Worm (Caenorhabditis elegans): ENCODE data around the gene Y38E10A.24.

DNA sequence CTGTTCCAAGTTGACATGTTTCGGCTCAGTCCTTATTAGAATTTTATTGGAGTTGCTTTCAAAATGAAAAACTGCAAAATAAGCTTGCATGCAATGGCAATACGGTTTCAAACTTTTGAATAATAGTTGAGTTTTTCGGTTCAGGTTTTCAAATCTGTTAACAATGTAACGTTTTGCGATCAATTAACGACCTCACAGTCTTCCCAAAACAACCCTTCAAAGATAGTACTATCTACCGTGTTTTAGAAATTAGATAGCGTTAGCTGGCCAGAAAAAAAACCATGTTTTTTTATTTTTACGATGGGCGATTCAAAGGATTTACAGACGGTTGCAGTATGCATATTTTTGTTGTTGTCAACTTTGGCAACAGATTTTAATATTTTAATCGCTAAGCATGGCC lies 47.9 kb upstream of the Y38E10A.24 start, which contains the start of gene Y38E10A.34:
- no peak for TF ChIP-seq ama-1 (optimal IDR thresholded peaks at IDR 0.05)
- no peak for TF ChIP-seq F13C5.2 (tag; optimal IDR thresholded peaks at IDR 0.05)
- TF ChIP-seq flt-1 (GFP tag; IDR thresholded peaks at IDR 0.05), result no peak
- no peak for TF ChIP-seq B0310.2 (tag; optimal IDR thresholded peaks at IDR 0.05)
- TF ChIP-seq tbx-11 (GFP tag; IDR thresholded peaks at IDR 0.05), result no peak
- TF ChIP-seq pes-1 (GFP tag; IDR thresholded peaks at IDR 0.05), result no peak
- no peak for TF ChIP-seq hmbx-1 (tag; optimal IDR thresholded peaks at IDR 0.05)
- TF ChIP-seq hmg-4 (GFP tag; optimal IDR thresholded peaks at IDR 0.05), result no peak
- no peak for TF ChIP-seq tra-4 (tag; optimal IDR thresholded peaks at IDR 0.05)
- TF ChIP-seq aly-1 (tag; optimal IDR thresholded peaks at IDR 0.05), result no peak
- no peak for TF ChIP-seq sea-1 (GFP tag; conservative IDR thresholded peaks at IDR 0.05)
- TF ChIP-seq tbx-37 (GFP tag; conservative IDR thresholded peaks at IDR 0.05), result no peak
- no peak for TF ChIP-seq scrt-1 (GFP tag; IDR thresholded peaks at IDR 0.05)
- no peak for TF ChIP-seq ceh-13 (GFP tag; optimal IDR thresholded peaks at IDR 0.05)
